Worm (Caenorhabditis elegans): ENCODE results near the gene Y82E9BR.19.
A peak's percentile ranks its signal among the peaks of the same experiment; 100 is the strongest.

Gene Y82E9BR.19

DNA sequence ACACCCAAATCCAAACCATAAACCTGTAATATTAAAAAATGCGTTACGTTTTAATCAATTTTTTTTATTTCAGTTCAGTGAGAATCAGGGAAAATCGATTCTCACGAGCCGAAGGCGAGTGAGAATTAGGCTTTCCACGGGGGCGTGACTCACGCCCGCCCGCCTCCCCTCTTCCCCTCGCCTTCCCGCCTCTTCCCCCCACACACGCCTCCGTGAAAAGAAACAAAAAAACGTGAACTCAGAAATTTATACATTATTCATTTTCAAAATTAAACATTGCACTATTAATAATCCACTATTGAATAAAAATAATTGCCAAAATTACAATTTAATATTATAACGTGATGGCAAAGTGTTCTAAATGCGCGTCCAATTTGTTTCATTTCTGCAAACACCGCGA is 48.4 kb downstream of the Y82E9BR.19 start:
- TF ChIP-seq lsy-12 (tag; optimal IDR thresholded peaks at IDR 0.05) = no peak
- no peak for TF ChIP-seq ceh-16 (tag; optimal IDR thresholded peaks at IDR 0.05)
- TF ChIP-seq elt-1 (tag; optimal IDR thresholded peaks at IDR 0.05) = no peak
- no peak for TF ChIP-seq nhr-237 (tag; optimal IDR thresholded peaks at IDR 0.05)
- no peak for TF ChIP-seq hmg-11 (tag; optimal IDR thresholded peaks at IDR 0.05)
- no peak for TF ChIP-seq snpc-4 (tag; optimal IDR thresholded peaks at IDR 0.05)
- TF ChIP-seq daf-12 (tag; optimal IDR thresholded peaks at IDR 0.05) = no peak
- no peak for TF ChIP-seq nhr-11 (tag; optimal IDR thresholded peaks at IDR 0.05)
- TF ChIP-seq sea-2 (GFP tag; optimal IDR thresholded peaks at IDR 0.05) = no peak
- TF ChIP-seq nfya-1 (tag; optimal IDR thresholded peaks at IDR 0.05; ENCODE audit: insufficient read depth) = no peak
- TF ChIP-seq aly-2 (tag; optimal IDR thresholded peaks at IDR 0.05) = no peak
- TF ChIP-seq ztf-11 (tag; optimal IDR thresholded peaks at IDR 0.05) = no peak
- no peak for TF ChIP-seq ceh-82 (tag; optimal IDR thresholded peaks at IDR 0.05)
- no peak for TF ChIP-seq mml-1 (tag; optimal IDR thresholded peaks at IDR 0.05)

DNA sequence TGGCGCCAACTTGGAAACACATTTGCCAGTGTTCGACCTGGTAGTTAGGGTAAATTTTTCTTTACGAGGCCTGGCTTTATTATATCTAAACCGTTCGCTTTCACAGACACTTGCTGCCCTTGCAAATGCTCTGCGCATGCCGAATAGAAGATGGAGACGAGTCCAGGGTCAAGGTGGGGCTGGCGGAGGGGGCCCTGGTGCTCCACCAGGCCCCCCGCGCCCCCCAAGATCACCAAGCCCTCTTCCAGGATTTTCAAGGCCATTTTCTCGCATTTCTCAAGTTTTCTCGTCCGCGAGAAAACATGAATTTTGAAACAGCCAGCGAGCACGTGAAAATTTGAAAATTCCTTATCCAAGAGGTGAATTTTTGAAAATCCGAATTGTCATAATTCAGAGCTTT is 55.5 kb downstream of the Y82E9BR.19 start:
- no peak for TF ChIP-seq mdl-1 (tag; optimal IDR thresholded peaks at IDR 0.05)
- no peak for TF ChIP-seq elt-3 (tag; optimal IDR thresholded peaks at IDR 0.05)
- no peak for TF ChIP-seq ama-1 (optimal IDR thresholded peaks at IDR 0.05)
- TF ChIP-seq hmg-11 (tag; optimal IDR thresholded peaks at IDR 0.05) = no peak
- no peak for TF ChIP-seq nhr-11 (tag; optimal IDR thresholded peaks at IDR 0.05)
- TF ChIP-seq nhr-25 (tag; optimal IDR thresholded peaks at IDR 0.05) = no peak
- TF ChIP-seq lsy-12 (tag; optimal IDR thresholded peaks at IDR 0.05) = no peak
- no peak for TF ChIP-seq fkh-2 (tag; optimal IDR thresholded peaks at IDR 0.05)
- no peak for TF ChIP-seq nhr-77 (tag; optimal IDR thresholded peaks at IDR 0.05)
- TF ChIP-seq elt-1 (tag; optimal IDR thresholded peaks at IDR 0.05) = no peak
- no peak for TF ChIP-seq eor-1 (tag; optimal IDR thresholded peaks at IDR 0.05)
- no peak for TF ChIP-seq nfya-1 (tag; optimal IDR thresholded peaks at IDR 0.05; ENCODE audit: insufficient read depth)
- no peak for TF ChIP-seq ceh-9 (tag; optimal IDR thresholded peaks at IDR 0.05)
- TF ChIP-seq mml-1 (tag; optimal IDR thresholded peaks at IDR 0.05) = no peak
- TF ChIP-seq ZK546.5 (tag; optimal IDR thresholded peaks at IDR 0.05) = no peak

DNA sequence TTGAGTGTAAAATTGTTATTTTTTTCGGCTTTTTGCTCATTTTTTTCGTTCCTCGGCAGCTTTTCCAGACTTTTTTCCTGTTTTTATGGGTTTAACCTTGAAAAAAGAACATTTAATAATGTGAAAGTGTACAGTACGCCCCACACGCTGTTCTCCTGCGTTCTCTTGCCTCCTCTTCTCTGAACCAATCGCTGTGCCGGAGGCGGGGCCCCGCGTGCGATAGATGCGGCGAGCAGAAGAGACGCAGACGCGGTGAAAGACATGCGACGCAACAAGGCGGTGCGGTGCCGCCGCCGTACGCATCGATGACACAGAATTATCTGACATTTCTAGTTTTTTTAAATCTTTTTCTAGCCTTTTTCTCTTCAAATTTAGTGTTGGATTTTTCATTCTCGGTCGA is 58.4 kb downstream of the Y82E9BR.19 start:
- peak; percentile 99 for TF ChIP-seq nfya-1 (tag; optimal IDR thresholded peaks at IDR 0.05; ENCODE audit: insufficient read depth)
- no peak for TF ChIP-seq mdl-1 (tag; optimal IDR thresholded peaks at IDR 0.05)
- no peak for TF ChIP-seq fos-1 (tag; optimal IDR thresholded peaks at IDR 0.05)
- no peak for TF ChIP-seq tbx-2 (tag; optimal IDR thresholded peaks at IDR 0.05)
- no peak for TF ChIP-seq zag-1 (tag; optimal IDR thresholded peaks at IDR 0.05)

Data from whole organism, L3 larva.